Worm (Caenorhabditis elegans): ENCODE measurements around the gene C28D4.8.

ce11 chrIV:9728376-9728775, 19.9 kb downstream of the C28D4.8 start, which contains the start of gene nhr-100:
- TF ChIP-seq tbx-2 (tag; optimal IDR thresholded peaks at IDR 0.05): no peak
- no peak for TF ChIP-seq unc-86 (tag; optimal IDR thresholded peaks at IDR 0.05)
- TF ChIP-seq pag-3 (tag; optimal IDR thresholded peaks at IDR 0.05; ENCODE audit: borderline replicate concordance): no peak
- TF ChIP-seq zip-5 (tag; optimal IDR thresholded peaks at IDR 0.05): no peak
- no peak for TF ChIP-seq T23F11.4 (GFP tag; optimal IDR thresholded peaks at IDR 0.05)
- TF ChIP-seq unc-55 (GFP tag; optimal IDR thresholded peaks at IDR 0.05): no peak
- TF ChIP-seq odd-2 (tag; optimal IDR thresholded peaks at IDR 0.05): no peak
- no peak for TF ChIP-seq Y22D7AL.16 (tag; optimal IDR thresholded peaks at IDR 0.05)
- TF ChIP-seq ceh-30 (tag; optimal IDR thresholded peaks at IDR 0.05): no peak
